Fruit fly (Drosophila melanogaster) whole organism, adult: ENCODE results near the gene CG5888.

Experiments
- CG11617 ChIP-seq: fragments of 200-800 bp; sonication (Bioruptor generic); optimal IDR thresholded peaks from 2 replicates; lab custom pipeline; 2017; ENCODE audit warnings: mild to moderate bottlenecking, missing biosample characterization, missing genetic modification reagents, missing genetic modification characterization
- CG12768 ChIP-seq: fragments of 200-800 bp; sonication (Bioruptor generic); optimal IDR thresholded peaks from 2 replicates; lab custom pipeline; 2017; ENCODE audit warnings: missing biosample characterization, missing genetic modification characterization, mild to moderate bottlenecking, moderate library complexity, missing genetic modification reagents
- CG14711 ChIP-seq: fragments of 200-800 bp; sonication (Bioruptor generic); optimal IDR thresholded peaks from 2 replicates; lab custom pipeline; 2018; ENCODE audit warnings: missing biosample characterization, mild to moderate bottlenecking, missing genetic modification characterization, moderate library complexity
- CG1620 ChIP-seq: fragments of 200-800 bp; sonication (Bioruptor generic); optimal IDR thresholded peaks from 2 replicates; lab custom pipeline; 2016; ENCODE audit warnings: missing biosample characterization, missing genetic modification characterization
- CG33017 ChIP-seq: fragments of 200-800 bp; sonication (Bioruptor generic); optimal IDR thresholded peaks from 2 replicates; lab custom pipeline; 2018; ENCODE audit warnings: missing biosample characterization, mild to moderate bottlenecking, missing genetic modification characterization, moderate library complexity
- CG5204 ChIP-seq: fragments of 200-800 bp; sonication (Bioruptor generic); optimal IDR thresholded peaks from 2 replicates; lab custom pipeline; 2016; ENCODE audit warnings: missing biosample characterization, missing genetic modification characterization
- CG7045 ChIP-seq: fragments of 200-800 bp; sonication (Bioruptor generic); optimal IDR thresholded peaks from 2 replicates; lab custom pipeline; 2017; ENCODE audit warnings: missing biosample characterization, mild to moderate bottlenecking, missing genetic modification characterization
- CG7101 ChIP-seq: fragments of 200-800 bp; sonication (Bioruptor generic); optimal IDR thresholded peaks from 2 replicates; lab custom pipeline; 2018; ENCODE audit warnings: missing biosample characterization, mild to moderate bottlenecking, missing genetic modification characterization, moderate library complexity
- Clk ChIP-seq: fragments of 200-800 bp; sonication (Bioruptor generic); optimal IDR thresholded peaks from 2 replicates; lab custom pipeline; 2017; ENCODE audit warnings: missing biosample characterization, missing genetic modification characterization
- Crg-1 ChIP-seq: fragments of 200-800 bp; sonication (Bioruptor generic); optimal IDR thresholded peaks from 2 replicates; lab custom pipeline; 2016; ENCODE audit warnings: missing biosample characterization, missing genetic modification characterization
- Hr96 ChIP-seq: fragments of 200-800 bp; sonication (Bioruptor generic); optimal IDR thresholded peaks from 2 replicates; lab custom pipeline; 2016; ENCODE audit warnings: missing biosample characterization, missing genetic modification characterization
- Mnt ChIP-seq: fragments of 200-800 bp; sonication (Bioruptor generic); optimal IDR thresholded peaks from 2 replicates; lab custom pipeline; 2016; ENCODE audit warnings: missing biosample characterization, mild to moderate bottlenecking, missing genetic modification characterization
- bab1 ChIP-seq: fragments of 200-800 bp; sonication (Bioruptor generic); optimal IDR thresholded peaks from 3 replicates; lab custom pipeline; 2019; ENCODE audit warnings: missing biosample characterization, mild to moderate bottlenecking, missing genetic modification characterization, moderate library complexity
- cic ChIP-seq: fragments of 200-800 bp; sonication (Bioruptor generic); optimal IDR thresholded peaks from 2 replicates; lab custom pipeline; 2017; ENCODE audit warnings: missing biosample characterization, mild to moderate bottlenecking, missing genetic modification characterization, moderate library complexity
- cnc ChIP-seq, 2 experiments: fragments of >200 bp; optimal IDR thresholded peaks; 2 replicates each; lab custom pipeline; 2017
- kay ChIP-seq: fragments of 200-800 bp; sonication (Bioruptor generic); peaks from one replicate; lab custom pipeline; 2016; ENCODE audit warnings: missing biosample characterization, missing genetic modification characterization, borderline replicate concordance
- ovo ChIP-seq: fragments of 200-800 bp; sonication (Bioruptor generic); optimal IDR thresholded peaks from 2 replicates; lab custom pipeline; 2016; ENCODE audit warnings: missing biosample characterization, missing genetic modification characterization
- pad ChIP-seq: fragments of 200-800 bp; sonication (Bioruptor generic); optimal IDR thresholded peaks from 3 replicates; lab custom pipeline; 2017; ENCODE audit warnings: missing biosample characterization, missing genetic modification characterization, mild to moderate bottlenecking, moderate library complexity, missing genetic modification reagents
- tj ChIP-seq: fragments of 200-800 bp; sonication (Bioruptor generic); optimal IDR thresholded peaks from 3 replicates; lab custom pipeline; 2017; ENCODE audit warnings: missing biosample characterization, mild to moderate bottlenecking, missing genetic modification characterization, moderate library complexity
- toe ChIP-seq: fragments of 200-800 bp; sonication (Bioruptor generic); optimal IDR thresholded peaks from 2 replicates; lab custom pipeline; 2016; ENCODE audit warnings: missing biosample characterization, missing genetic modification characterization

The CG5888 gene

DNA sequence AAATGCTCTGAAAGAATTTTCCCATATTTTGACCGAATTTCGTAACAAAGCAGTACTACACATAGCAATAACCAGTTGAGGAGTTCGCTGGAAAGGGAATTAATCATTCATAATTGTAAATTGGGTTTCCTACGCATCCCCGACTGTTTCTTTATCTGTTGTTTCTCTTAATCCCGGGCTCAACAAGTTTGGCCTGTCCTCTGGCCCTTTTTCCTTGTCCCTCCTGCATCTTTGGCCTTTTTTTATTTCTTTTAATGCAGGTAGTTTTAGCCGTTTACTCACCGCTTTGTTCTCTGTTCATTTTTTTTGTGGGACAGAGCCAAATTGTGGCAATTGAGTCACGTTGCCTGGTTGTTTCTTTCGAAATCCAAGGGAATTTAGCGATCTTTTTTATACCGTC, 94.5 kb downstream of the CG5888 start:
- TF ChIP-seq cnc (optimal IDR thresholded peaks at IDR 0.05; lab: Kevin White, UChicago) (no peak), CG33017 (no peak), ovo (GFP tag; lab: Kevin White, UChicago) (no peak), cic (GFP tag; lab: Kevin White, UChicago) (no peak), CG14711 (tag; lab: Kevin White, UChicago) (no peak), Crg-1 (GFP tag; lab: Kevin White, UChicago) (no peak), CG7045 (GFP tag; lab: Kevin White, UChicago) (no peak), CG1620 (no peak), CG12768 (no peak), bab1 (GFP tag; lab: Kevin White, UChicago) (no peak), pad (no peak)

DNA sequence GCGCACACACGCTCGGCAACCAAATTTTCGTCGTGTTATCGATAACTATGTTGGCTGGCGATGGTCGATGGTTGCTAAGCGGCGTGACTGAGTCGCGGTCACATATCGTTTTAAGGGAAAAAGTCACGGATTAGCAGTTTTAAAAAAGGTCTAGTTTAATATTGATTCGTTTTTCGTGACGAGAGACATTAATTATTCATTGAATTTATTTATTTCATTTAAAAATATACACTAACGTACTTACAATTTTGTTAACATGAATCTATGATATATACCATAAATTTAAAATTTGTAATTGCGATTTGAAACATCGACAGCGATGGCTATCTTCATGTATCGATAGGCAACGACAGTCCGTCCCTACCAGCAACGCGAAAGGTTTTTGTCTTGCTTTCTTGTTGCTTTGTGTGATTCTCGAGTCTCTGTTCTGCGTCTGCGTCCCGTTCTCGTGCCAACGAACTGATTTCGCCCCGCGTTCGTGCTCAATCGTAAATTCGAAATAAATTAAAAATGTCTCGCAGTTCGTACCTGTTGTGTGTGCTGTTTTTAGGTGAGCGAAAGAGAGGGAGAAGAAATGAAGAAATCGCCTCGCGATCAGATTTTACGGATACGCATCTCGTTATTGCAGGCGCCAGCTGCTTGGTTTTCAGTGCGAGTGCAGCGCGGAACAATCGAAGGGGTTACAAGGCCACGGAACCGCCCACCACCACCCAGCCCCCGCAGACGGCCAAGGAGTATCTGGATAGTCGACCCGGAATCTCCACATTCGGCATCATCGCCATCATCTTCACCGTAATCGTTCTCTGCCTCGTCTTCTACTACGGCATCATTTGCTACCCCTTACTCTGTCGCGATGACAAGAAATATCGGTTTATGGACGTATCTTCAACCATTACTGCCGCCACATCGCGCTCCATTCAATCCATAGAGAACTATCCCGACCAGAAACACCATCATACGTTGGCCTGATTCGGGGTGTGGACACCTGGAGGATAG, 95.4 kb downstream of the CG5888 start, which contains the start of the genes Hyls1, chif and CG4455:
Gene Hyls1, minus strand, starts transcription at position 44 of the 996 bp plus-strand sequence.
Gene chif, minus strand, starts transcription at position 44 of the 996 bp plus-strand sequence.
Gene CG4455, plus strand, starts transcription at position 350 of the 996 bp plus-strand sequence.
- TF ChIP-seq toe (GFP tag; lab: Kevin White, UChicago) (peak; percentile 61), tj (GFP tag; lab: Kevin White, UChicago) (peak; percentile 7), CG7045 (GFP tag; lab: Kevin White, UChicago) (no peak), kay (GFP tag; lab: Kevin White, UChicago) (peak; percentile 91), CG12768 (peak; percentile 30), CG7101 (tag; lab: Kevin White, UChicago) (peak; percentile 20), bab1 (GFP tag; lab: Kevin White, UChicago) (no peak), Mnt (GFP tag; lab: Kevin White, UChicago) (peak; percentile 32), CG14711 (tag; lab: Kevin White, UChicago) (no peak), CG11617 (GFP tag; lab: Kevin White, UChicago) (peak; percentile 40), CG1620 (peak; percentile 44), CG5204 (no peak), Hr96 (GFP tag; lab: Kevin White, UChicago) (no peak), Clk (GFP tag; lab: Kevin White, UChicago) (no peak), ovo (GFP tag; lab: Kevin White, UChicago) (no peak), Crg-1 (GFP tag; lab: Kevin White, UChicago) (peak; percentile 39), pad (peak; percentile 1)

DNA sequence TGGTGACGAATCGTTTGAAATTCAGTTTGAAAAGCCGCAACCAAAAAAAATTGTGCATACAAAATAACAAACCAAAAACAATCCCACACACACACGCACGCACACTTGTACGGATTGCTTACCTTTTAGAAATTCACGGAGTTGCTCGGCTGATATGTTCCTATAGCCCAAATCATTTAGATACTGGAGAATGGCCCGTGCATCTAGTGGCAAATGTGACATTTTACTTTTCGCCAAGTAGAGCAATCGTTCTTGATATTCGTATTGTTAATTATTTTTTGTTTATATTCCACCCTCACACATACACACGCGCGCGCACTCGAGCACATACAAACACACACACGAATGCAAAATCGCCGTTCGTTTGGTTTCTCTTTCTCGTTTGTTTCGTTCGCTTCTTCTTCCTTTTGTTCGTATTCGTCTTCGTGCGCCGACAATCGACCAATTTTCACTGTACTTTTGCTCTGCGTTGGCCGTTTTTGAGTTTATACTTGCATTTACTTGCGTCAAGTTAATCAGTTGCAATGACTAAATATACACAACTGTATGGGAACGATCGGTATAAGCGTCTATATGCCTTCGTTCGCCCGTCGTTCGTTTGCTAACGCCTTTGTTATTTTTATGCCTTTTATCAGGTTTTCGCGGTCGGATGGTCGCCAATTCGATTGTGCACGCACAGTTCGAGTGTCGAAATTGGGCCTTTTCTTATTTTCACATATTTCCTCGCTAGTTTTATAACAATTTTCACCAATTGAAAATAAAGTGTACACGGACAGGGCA, 96.3 kb downstream of the CG5888 start:
- TF ChIP-seq bab1 (GFP tag; lab: Kevin White, UChicago) (no peak), CG12768 (no peak), CG14711 (tag; lab: Kevin White, UChicago) (no peak), cic (GFP tag; lab: Kevin White, UChicago) (peak; percentile 28), toe (GFP tag; lab: Kevin White, UChicago) (no peak)

DNA sequence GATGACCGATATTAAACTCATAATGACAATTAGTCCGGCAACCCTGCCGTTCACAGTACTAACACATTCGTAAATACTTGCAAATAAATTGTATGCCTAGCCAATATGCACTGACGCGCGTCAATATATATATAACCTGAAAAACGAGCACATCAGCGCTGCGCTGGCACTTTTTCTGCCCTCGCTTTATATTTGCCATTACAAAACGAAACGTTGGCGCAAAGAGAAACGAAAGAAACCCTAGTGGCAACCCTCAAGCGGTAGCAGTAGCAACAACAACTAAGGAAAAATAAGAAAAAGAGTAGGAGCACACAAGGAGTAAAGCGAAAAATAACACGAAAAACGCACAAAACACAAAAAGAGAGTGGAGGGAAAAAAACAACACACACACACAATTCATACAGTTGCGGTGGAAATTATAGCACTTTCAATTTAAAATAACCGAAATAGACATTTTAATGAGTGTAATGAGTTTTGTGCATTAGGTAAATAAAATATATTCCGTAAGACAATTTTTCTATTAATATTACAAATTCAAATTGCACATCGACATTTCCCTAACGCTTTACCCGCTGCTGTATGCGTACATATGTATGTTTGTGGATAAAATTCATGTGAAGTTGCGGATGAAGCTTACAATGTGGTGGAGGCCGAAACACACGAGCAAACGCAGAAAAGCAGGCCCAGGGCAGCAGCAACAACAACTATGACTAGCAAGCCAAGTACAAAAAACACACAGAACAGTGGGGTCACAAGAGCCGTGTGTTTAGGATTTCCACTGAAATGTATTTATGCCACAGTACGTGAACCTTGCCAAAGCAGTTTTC, 97.3 kb downstream of the CG5888 start:
- TF ChIP-seq ovo (GFP tag; lab: Kevin White, UChicago) (peak; percentile 82), bab1 (GFP tag; lab: Kevin White, UChicago) (peak; percentile 99), CG33017 (peak; percentile 97), CG1620 (peak; percentile 90), Crg-1 (GFP tag; lab: Kevin White, UChicago) (peak; percentile 93), CG11617 (GFP tag; lab: Kevin White, UChicago) (peak; percentile 95), tj (GFP tag; lab: Kevin White, UChicago) (peak; percentile 98), cic (GFP tag; lab: Kevin White, UChicago) (peak; percentile 72), CG5204 (peak; percentile 94), kay (GFP tag; lab: Kevin White, UChicago) (peak; percentile 78), CG7045 (GFP tag; lab: Kevin White, UChicago) (peak; percentile 96), CG12768 (peak; percentile 96), cnc (optimal IDR thresholded peaks at IDR 0.05; lab: Kevin White, UChicago) (no peak), toe (GFP tag; lab: Kevin White, UChicago) (peak; percentile 86), CG7101 (tag; lab: Kevin White, UChicago) (peak; percentile 97), CG14711 (tag; lab: Kevin White, UChicago) (peak; percentile 93), pad (peak; percentile 88), Hr96 (GFP tag; lab: Kevin White, UChicago) (peak; percentile 91), Mnt (GFP tag; lab: Kevin White, UChicago) (peak; percentile 85), Clk (GFP tag; lab: Kevin White, UChicago) (peak; percentile 91)
